Fruit fly (Drosophila melanogaster): Measurements from ENCODE around the gene Hacd2.

The Hacd2 gene

dm6 chr2L:13394903-13395302 is 50.5 kb downstream of the Hacd2 start, which contains the start of gene RpL24 (continued):
- TF ChIP-seq Dfd (GFP tag; optimal IDR thresholded peaks at IDR 0.05) (no peak), Abd-B (GFP tag; optimal IDR thresholded peaks at IDR 0.05) (no peak), Jra (GFP tag; optimal IDR thresholded peaks at IDR 0.05) (no peak)
